Worm (Caenorhabditis elegans): ENCODE results near the gene W10G6.1.

W10G6.1 gene

DNA sequence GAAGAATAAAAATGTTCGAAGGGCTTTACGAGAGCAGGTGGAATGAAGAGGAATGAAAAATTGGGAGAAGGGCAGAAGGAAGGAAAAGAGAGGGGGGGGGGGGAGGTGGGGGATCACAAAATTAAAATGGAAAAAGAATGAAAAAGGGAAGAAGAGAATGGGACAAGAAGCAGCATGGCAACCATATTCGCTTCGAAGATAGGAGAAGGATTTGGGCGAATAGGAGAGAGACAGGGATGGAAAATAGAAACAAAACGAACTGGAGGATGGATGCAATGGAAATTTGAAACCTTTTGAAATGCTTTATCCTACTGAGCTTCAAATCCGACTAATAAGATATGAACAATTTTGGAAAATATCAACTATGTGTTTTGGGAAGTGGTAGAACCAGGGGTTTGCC, 5.7 kb downstream of the W10G6.1 start, which contains the start of gene W10G6.6:
W10G6.6 (minus strand) TSS at position 101 of the 400 bp plus-strand sequence.
- TF ChIP-seq crh-2 (tag; optimal IDR thresholded peaks at IDR 0.05), result no peak
- TF ChIP-seq nhr-21 (tag; optimal IDR thresholded peaks at IDR 0.05), result no peak
- TF ChIP-seq unc-55 (GFP tag; optimal IDR thresholded peaks at IDR 0.05), result no peak
- TF ChIP-seq nhr-10 (tag; optimal IDR thresholded peaks at IDR 0.05), result no peak
- no peak for TF ChIP-seq nhr-129 (tag; optimal IDR thresholded peaks at IDR 0.05)
- TF ChIP-seq ztf-11 (tag; optimal IDR thresholded peaks at IDR 0.05), result no peak
- TF ChIP-seq unc-62 (GFP tag; optimal IDR thresholded peaks at IDR 0.05), result no peak

DNA sequence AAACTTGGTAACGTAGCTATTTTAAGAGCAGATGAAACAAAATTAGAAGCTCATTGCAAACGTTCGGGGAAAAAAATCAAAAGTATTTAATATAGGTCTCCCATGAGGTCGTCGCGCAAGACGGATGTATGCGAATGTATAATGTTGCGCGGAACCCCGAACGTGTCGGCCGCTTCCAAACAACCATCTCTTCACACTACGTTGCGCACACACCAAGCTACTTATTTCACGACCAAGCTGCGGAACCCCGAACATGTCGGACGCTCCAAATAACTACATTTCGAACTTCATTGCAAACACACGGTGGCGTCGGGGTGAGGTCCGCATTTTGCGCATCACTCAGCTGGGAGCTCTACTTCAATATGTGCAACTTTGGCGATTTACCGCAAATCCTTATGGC, 13.5 kb downstream of the W10G6.1 start:
- TF ChIP-seq ztf-1 (GFP tag; conservative IDR thresholded peaks at IDR 0.05), result no peak
- TF ChIP-seq R02D3.7 (tag; optimal IDR thresholded peaks at IDR 0.05), result no peak
- TF ChIP-seq sem-4 (tag; optimal IDR thresholded peaks at IDR 0.05), result no peak
- no peak for TF ChIP-seq nhr-129 (tag; optimal IDR thresholded peaks at IDR 0.05)
- no peak for TF ChIP-seq sma-9 (GFP tag; optimal IDR thresholded peaks at IDR 0.05)
- no peak for TF ChIP-seq sma-9 (tag; optimal IDR thresholded peaks at IDR 0.05)
- no peak for TF ChIP-seq dmd-4 (tag; optimal IDR thresholded peaks at IDR 0.05)
- no peak for TF ChIP-seq alr-1 (tag; optimal IDR thresholded peaks at IDR 0.05)

DNA sequence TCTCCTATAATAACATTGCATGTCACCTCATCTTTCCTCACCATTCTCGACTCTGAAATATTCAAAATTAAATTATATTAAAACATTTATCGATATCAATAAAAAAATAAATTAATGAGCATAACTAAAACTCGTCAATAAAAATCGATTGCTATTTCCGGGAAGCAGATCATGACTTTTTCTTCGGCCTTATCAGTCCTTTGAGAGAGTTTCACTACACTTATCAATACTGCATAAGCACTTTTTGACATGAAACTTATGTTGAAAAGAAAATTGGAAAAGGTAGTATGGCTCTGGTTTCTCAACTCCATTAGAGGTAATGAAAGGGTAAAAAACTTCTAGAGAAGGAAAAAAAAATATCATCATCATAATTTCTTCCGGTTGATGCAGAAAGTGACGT, 15.1 kb downstream of the W10G6.1 start:
- TF ChIP-seq skn-1 (tag; optimal IDR thresholded peaks at IDR 0.05) (peak; percentile 7), alr-1 (tag; optimal IDR thresholded peaks at IDR 0.05) (no peak), elt-1 (tag; optimal IDR thresholded peaks at IDR 0.05) (no peak), crh-2 (tag; optimal IDR thresholded peaks at IDR 0.05) (peak; percentile 14), sma-9 (GFP tag; optimal IDR thresholded peaks at IDR 0.05) (no peak), sma-9 (tag; optimal IDR thresholded peaks at IDR 0.05) (no peak), ztf-4 (tag; optimal IDR thresholded peaks at IDR 0.05) (no peak), ztf-1 (GFP tag; conservative IDR thresholded peaks at IDR 0.05) (no peak), sem-4 (tag; optimal IDR thresholded peaks at IDR 0.05) (no peak), unc-62 (GFP tag; optimal IDR thresholded peaks at IDR 0.05) (no peak), mdl-1 (tag; optimal IDR thresholded peaks at IDR 0.05) (no peak), lin-13 (GFP tag; optimal IDR thresholded peaks at IDR 0.05) (no peak), peb-1 (tag; optimal IDR thresholded peaks at IDR 0.05) (no peak), mbf-1 (tag; optimal IDR thresholded peaks at IDR 0.05) (no peak), blmp-1 (tag; optimal IDR thresholded peaks at IDR 0.05; ENCODE audit: insufficient read depth) (no peak), nhr-21 (tag; optimal IDR thresholded peaks at IDR 0.05) (no peak), fos-1 (tag; optimal IDR thresholded peaks at IDR 0.05) (peak; percentile 71), unc-39 (tag; optimal IDR thresholded peaks at IDR 0.05) (no peak), mab-5 (tag; optimal IDR thresholded peaks at IDR 0.05) (no peak), ZK546.5 (tag; optimal IDR thresholded peaks at IDR 0.05) (no peak), nhr-77 (tag; optimal IDR thresholded peaks at IDR 0.05) (no peak), ceh-16 (tag; optimal IDR thresholded peaks at IDR 0.05) (no peak), nhr-23 (tag; optimal IDR thresholded peaks at IDR 0.05) (no peak), ztf-11 (tag; optimal IDR thresholded peaks at IDR 0.05) (no peak), nhr-10 (tag; optimal IDR thresholded peaks at IDR 0.05) (no peak)

DNA sequence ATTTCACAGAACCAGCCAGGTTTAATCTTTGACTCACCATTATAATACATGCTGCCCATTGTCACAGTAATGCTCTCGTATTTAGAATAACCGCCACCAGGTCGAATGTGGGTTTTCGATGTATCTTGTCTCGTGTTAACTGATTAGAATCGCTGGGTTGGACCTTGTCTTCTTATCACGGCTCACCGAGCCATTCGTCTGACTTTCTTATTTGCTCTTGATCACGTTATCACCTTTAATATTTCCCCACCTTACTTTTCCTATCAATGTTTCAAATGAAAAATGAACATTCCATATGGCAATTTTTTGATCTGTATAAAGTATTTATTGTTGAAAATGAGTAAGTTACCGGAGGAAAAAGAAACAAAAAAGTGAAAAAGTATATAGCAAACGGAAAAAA, 17.0 kb downstream of the W10G6.1 start, which contains the start of gene sgk-1:
sgk-1 (minus strand) TSS at position 130 of the 400 bp plus-strand sequence.
- peak; percentile 46 for TF ChIP-seq fos-1 (tag; optimal IDR thresholded peaks at IDR 0.05)
- peak; percentile 30 for TF ChIP-seq sma-9 (GFP tag; optimal IDR thresholded peaks at IDR 0.05)
- TF ChIP-seq sma-9 (tag; optimal IDR thresholded peaks at IDR 0.05), result no peak
- TF ChIP-seq lin-39 (tag; optimal IDR thresholded peaks at IDR 0.05), result no peak
- no peak for TF ChIP-seq C34F6.9 (tag; optimal IDR thresholded peaks at IDR 0.05)

DNA sequence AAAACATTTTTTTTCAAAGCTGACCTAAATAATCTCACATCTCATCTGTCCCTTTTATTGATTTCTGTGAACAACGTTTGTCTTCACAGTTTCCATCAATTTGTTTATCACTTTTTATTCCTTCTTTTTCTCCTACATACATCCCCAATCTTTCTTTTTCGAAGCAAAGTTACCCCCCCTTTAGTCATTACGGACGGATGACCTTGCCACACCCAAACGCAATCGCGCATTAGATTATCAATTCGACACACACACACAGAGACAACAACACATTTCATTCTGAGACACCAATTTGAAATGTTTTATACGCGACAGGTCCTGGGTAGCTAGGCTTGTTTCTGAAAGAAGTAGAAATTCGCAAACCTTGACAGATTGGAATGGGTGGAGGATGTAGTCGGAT, 18.3 kb downstream of the W10G6.1 start:
- peak; percentile 2 for TF ChIP-seq fos-1 (tag; optimal IDR thresholded peaks at IDR 0.05)
- peak; percentile 34 for TF ChIP-seq sma-3 (GFP tag; optimal IDR thresholded peaks at IDR 0.05)
- no peak for TF ChIP-seq nhr-21 (tag; optimal IDR thresholded peaks at IDR 0.05)

DNA sequence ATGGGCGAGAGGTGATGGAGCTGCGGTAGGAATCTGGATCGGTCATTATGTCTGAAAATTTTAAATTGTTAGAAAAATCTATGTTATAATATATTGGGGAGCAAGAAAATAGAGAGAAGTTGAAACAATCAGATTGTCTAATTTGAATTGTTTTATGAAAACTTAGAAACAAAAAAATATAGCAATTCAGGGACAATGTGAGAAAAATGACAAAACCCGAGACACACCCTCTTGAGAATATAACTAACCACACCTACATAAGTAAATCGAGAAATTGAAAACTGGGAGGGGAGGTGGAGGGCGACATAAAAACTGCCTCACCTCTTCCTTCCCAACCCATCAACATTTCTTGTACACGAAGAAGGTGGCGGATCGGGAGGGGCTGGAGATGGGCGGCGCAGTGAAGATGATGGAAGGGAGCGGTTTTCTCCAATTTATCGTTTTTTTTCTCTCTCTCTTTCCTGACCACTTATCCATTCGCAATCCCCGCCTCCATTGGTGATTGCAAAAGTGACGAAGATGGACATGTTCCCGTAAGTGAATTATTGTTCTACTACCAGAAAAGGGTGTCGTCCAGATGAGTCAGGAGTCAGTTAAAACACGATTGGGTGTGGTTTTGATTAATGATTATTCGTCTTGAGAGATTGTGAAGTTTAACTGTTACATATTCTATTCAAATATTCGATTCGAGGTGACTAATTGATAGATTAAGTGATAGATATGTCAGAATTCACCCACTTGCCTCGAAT, 20.8 kb downstream of the W10G6.1 start, which contains the start of gene mua-6:
mua-6 (minus strand) TSS at position 51 of the 749 bp plus-strand sequence.
- TF ChIP-seq aly-2 (tag; optimal IDR thresholded peaks at IDR 0.05) (no peak), fos-1 (tag; optimal IDR thresholded peaks at IDR 0.05) (peak; percentile 17), sma-3 (GFP tag; optimal IDR thresholded peaks at IDR 0.05) (peak; percentile 83)
